3 fruit fly cellular contexts compared by ENCODE assay signal in genomic region chr3L:8924999-8925398, dm6.
TF ChIP-seq lines count a peak whose summit lies in the region.

No protein-coding gene starts in this region.

- TF ChIP-seq CTCF in whole organism, embryonic (GFP tag; optimal IDR thresholded peaks at IDR 0.05; lab: Kevin White, UChicago): no peak

TF ChIP-seq in whole organism, embryonic, 481 proteins besides CTCF, POLR2A, EP300 and RAD21:
- TF ChIP-seq ken (GFP tag; IDR thresholded peaks at IDR 0.05; lab: Robert Waterston, UW) (no peak), pros (GFP tag; optimal IDR thresholded peaks at IDR 0.05; lab: Kevin White, UChicago) (peak; percentile 9), vnd (GFP tag; IDR thresholded peaks at IDR 0.05; lab: Robert Waterston, UW; ENCODE audit: partially characterized antibody) (no peak), C15 (GFP tag; IDR thresholded peaks at IDR 0.05; lab: Robert Waterston, UW) (no peak), Blimp-1 (GFP tag; optimal IDR thresholded peaks at IDR 0.05; lab: Kevin White, UChicago) (peak; percentile 90), cas (GFP tag; IDR thresholded peaks at IDR 0.05; lab: Robert Waterston, UW) (no peak), tap (tag; optimal IDR thresholded peaks at IDR 0.05; lab: Kevin White, UChicago) (peak; percentile 4), otp (GFP tag; IDR thresholded peaks at IDR 0.05; lab: Robert Waterston, UW) (0 out of 3 replicates have a peak, but pooled peaks have one; percentile 40), Nf-YB (GFP tag; optimal IDR thresholded peaks at IDR 0.05; lab: Kevin White, UChicago) (no peak), CG14710 (tag; optimal IDR thresholded peaks at IDR 0.05; lab: Kevin White, UChicago) (peak; percentile 9), kni (GFP tag; optimal IDR thresholded peaks at IDR 0.05; lab: Kevin White, UChicago) (peak; percentile 30), Med (GFP tag; lab: Kevin White, UChicago) (peak; percentile 23), cg (GFP tag; optimal IDR thresholded peaks at IDR 0.05; lab: Kevin White, UChicago) (peak; percentile 46), CG4360 (GFP tag; IDR thresholded peaks at IDR 0.05; lab: Robert Waterston, UW) (peak; percentile 15; the same call in 1 of the 2 replicates), z (GFP tag; IDR thresholded peaks at IDR 0.05; lab: Robert Waterston, UW) (0 out of 3 replicates have a peak, but pooled peaks have one; percentile 18)
TF ChIP-seq in whole organism, embryonic: peak in this region for 10.

TF ChIP-seq in whole organism, prepupa, 60 proteins besides CTCF, POLR2A, EP300 and RAD21:
- TF ChIP-seq Gug (GFP tag; IDR thresholded peaks at IDR 0.05; lab: Robert Waterston, UW) (no peak), fkh (GFP tag; optimal IDR thresholded peaks at IDR 0.05; lab: Kevin White, UChicago) (peak; percentile 20), vri (GFP tag; optimal IDR thresholded peaks at IDR 0.05; lab: Kevin White, UChicago) (no peak)

TF ChIP-seq in whole organism, pupa, 21 proteins besides CTCF, POLR2A, EP300 and RAD21:
- TF ChIP-seq CG9948 (tag; optimal IDR thresholded peaks at IDR 0.05; lab: Kevin White, UChicago) (no peak), CG4496 (GFP tag; IDR thresholded peaks at IDR 0.05; lab: Robert Waterston, UW) (0 out of 3 replicates have a peak, but pooled peaks have one; percentile 18)

Comparison
In these comparisons a context has a peak if more than half of its experiments do, and no peak if none do; other contexts are left out.
1. Of the 7 proteins assayed by ChIP-seq in both whole organism, embryonic and whole organism, prepupa: peak only in whole organism, embryonic: Blimp-1; only in whole organism, prepupa: none; in both: none; in neither: 6.